Worm (Caenorhabditis elegans) whole organism, L1 larva: Measurements from ENCODE around the gene slcf-2.

Source experiments
- C34B4.2 ChIP-seq: sonication (generic microtip); optimal IDR thresholded peaks from 2 replicates; lab custom pipeline; 2017; ENCODE audit warnings: mild to moderate bottlenecking, missing genetic modification characterization, missing compliant biosample characterization
- F16B12.6 ChIP-seq: fragments of 150-350 bp; optimal IDR thresholded peaks from 2 replicates; lab custom pipeline; 2014; ENCODE audit warnings: missing biosample characterization, missing genetic modification characterization
- aha-1 ChIP-seq: fragments of 150-350 bp; optimal IDR thresholded peaks from 2 replicates; lab custom pipeline; 2014; ENCODE audit warnings: missing biosample characterization, missing genetic modification characterization
- alr-1 ChIP-seq: fragments of 200-800 bp; sonication (Bioruptor generic); optimal IDR thresholded peaks from 2 replicates; lab custom pipeline; 2018; ENCODE audit warnings: borderline replicate concordance, mild to moderate bottlenecking, missing genetic modification characterization, missing compliant biosample characterization
- ama-1 ChIP-seq: fragments of 150-350 bp; optimal IDR thresholded peaks from 2 replicates; lab custom pipeline; 2014
- ceh-63 ChIP-seq: fragments of 200-800 bp; sonication (Bioruptor generic); optimal IDR thresholded peaks from 2 replicates; lab custom pipeline; 2018; ENCODE audit warnings: mild to moderate bottlenecking, missing genetic modification characterization, missing compliant biosample characterization
- ceh-8 ChIP-seq: fragments of 200-800 bp; sonication (Bioruptor generic); optimal IDR thresholded peaks from 2 replicates; lab custom pipeline; 2018; ENCODE audit warnings: mild to moderate bottlenecking, missing genetic modification characterization, moderate library complexity, missing compliant biosample characterization
- ceh-82 ChIP-seq, 3 experiments: fragments of 150-350 bp in 1 of 3; sonication (generic microtip) in 2 of 3; optimal IDR thresholded peaks; 2 replicates each; lab custom pipeline; 2014 to 2017; ENCODE audit warnings: missing biosample characterization in 3 of 3, missing genetic modification characterization in 3 of 3
- ces-1 ChIP-seq: fragments of 150-350 bp; optimal IDR thresholded peaks from 2 replicates; lab custom pipeline; 2014; ENCODE audit warnings: missing biosample characterization, missing genetic modification reagents, missing genetic modification characterization
- dsc-1 ChIP-seq: sonication (generic microtip); optimal IDR thresholded peaks from 2 replicates; lab custom pipeline; 2016; ENCODE audit warnings: mild to moderate bottlenecking, missing genetic modification characterization, missing compliant biosample characterization
- efl-3 ChIP-seq: fragments of 200-800 bp; sonication (Bioruptor generic); optimal IDR thresholded peaks from 2 replicates; lab custom pipeline; 2018; ENCODE audit warnings: mild to moderate bottlenecking, missing genetic modification characterization, missing compliant biosample characterization
- egl-27 ChIP-seq, 2 experiments: fragments of 150-350 bp in 1 of 2; sonication (generic microtip); optimal IDR thresholded peaks; 3 replicates each; lab custom pipeline; 2017 to 2018; ENCODE audit warnings: missing biosample characterization in 2 of 2, missing genetic modification characterization in 2 of 2, missing genetic modification reagents in 2 of 2
- elt-2 ChIP-seq: sonication (generic microtip); optimal IDR thresholded peaks from 2 replicates; lab custom pipeline; 2016; ENCODE audit warnings: missing genetic modification characterization, mild to moderate bottlenecking, inconsistent platforms, missing compliant biosample characterization, missing genetic modification reagents
- fkh-4 ChIP-seq: sonication (generic microtip); optimal IDR thresholded peaks from 2 replicates; lab custom pipeline; 2016; ENCODE audit warnings: missing compliant biosample characterization, missing genetic modification characterization, borderline replicate concordance
- fkh-8 ChIP-seq: sonication (generic microtip); optimal IDR thresholded peaks from 2 replicates; lab custom pipeline; 2016; ENCODE audit warnings: mild to moderate bottlenecking, missing genetic modification characterization, missing compliant biosample characterization
- fos-1 ChIP-seq: fragments of 150-350 bp; optimal IDR thresholded peaks from 2 replicates; lab custom pipeline; 2014; ENCODE audit warnings: missing biosample characterization, missing genetic modification characterization
- grh-1 ChIP-seq: fragments of 200-800 bp; sonication (Bioruptor generic); IDR thresholded peaks from 2 replicates; pipeline ENCODE4 v1.3.6; 2022; ENCODE audit warnings: missing genetic modification reagents, missing genetic modification characterization, missing compliant biosample characterization
- irx-1 ChIP-seq: sonication (generic microtip); optimal IDR thresholded peaks from 2 replicates; lab custom pipeline; 2016; ENCODE audit warnings: missing genetic modification characterization, missing compliant biosample characterization
- isw-1 ChIP-seq: fragments of 200-800 bp; sonication (Bioruptor generic); IDR thresholded peaks from 2 replicates; pipeline ENCODE4 v1.3.6; 2022; ENCODE audit warnings: missing genetic modification characterization, missing compliant biosample characterization
- jun-1 ChIP-seq: fragments of 150-350 bp; optimal IDR thresholded peaks from 2 replicates; lab custom pipeline; 2014; ENCODE audit warnings: missing biosample characterization, missing genetic modification reagents, missing genetic modification characterization
- lin-13 ChIP-seq: fragments of 150-350 bp; optimal IDR thresholded peaks from 2 replicates; lab custom pipeline; 2014; ENCODE audit warnings: missing biosample characterization, missing genetic modification reagents, missing genetic modification characterization
- lin-35 ChIP-seq, 2 experiments: fragments of 150-350 bp; optimal IDR thresholded peaks; 2 replicates each; lab custom pipeline; 2014; ENCODE audit warnings: missing biosample characterization in 2 of 2, missing genetic modification characterization in 2 of 2, missing genetic modification reagents in 2 of 2
- lsy-2 ChIP-seq, 2 experiments: fragments of 150-350 bp; optimal IDR thresholded peaks; 2 replicates each; lab custom pipeline; 2014; ENCODE audit warnings: missing biosample characterization in 2 of 2, missing genetic modification characterization in 2 of 2
- mab-9 ChIP-seq: fragments of 200-800 bp; sonication (Bioruptor generic); IDR thresholded peaks from 2 replicates; pipeline ENCODE4 v1.3.6; 2022; ENCODE audit warnings: missing genetic modification reagents, missing genetic modification characterization, missing compliant biosample characterization
- mdl-1 ChIP-seq, 2 experiments: fragments of 150-350 bp; optimal IDR thresholded peaks; 2 replicates each; lab custom pipeline; 2014 to 2017; ENCODE audit warnings: missing biosample characterization in 2 of 2, missing genetic modification characterization in 2 of 2, inconsistent platforms in 1 of 2
- mep-1 ChIP-seq: fragments of 150-350 bp; optimal IDR thresholded peaks from 2 replicates; lab custom pipeline; 2014; ENCODE audit warnings: missing biosample characterization, missing genetic modification characterization
- nhr-12 ChIP-seq: sonication (generic microtip); optimal IDR thresholded peaks from 2 replicates; lab custom pipeline; 2017; ENCODE audit warnings: missing biosample characterization, missing genetic modification characterization
- nhr-20 ChIP-seq: sonication (generic microtip); optimal IDR thresholded peaks from 2 replicates; lab custom pipeline; 2016; ENCODE audit warnings: mild to moderate bottlenecking, missing genetic modification characterization, missing compliant biosample characterization
- nhr-237 ChIP-seq: fragments of 150-350 bp; optimal IDR thresholded peaks from 2 replicates; lab custom pipeline; 2014; ENCODE audit warnings: missing biosample characterization, missing genetic modification characterization
- nhr-47 ChIP-seq: sonication (generic microtip); optimal IDR thresholded peaks from 2 replicates; lab custom pipeline; 2016; ENCODE audit warnings: mild to moderate bottlenecking, missing genetic modification characterization, moderate library complexity, missing compliant biosample characterization
- nhr-71 ChIP-seq: sonication (generic microtip); optimal IDR thresholded peaks from 2 replicates; lab custom pipeline; 2016; ENCODE audit warnings: mild to moderate bottlenecking, missing genetic modification characterization, moderate library complexity, missing compliant biosample characterization
- nhr-76 ChIP-seq: sonication (generic microtip); optimal IDR thresholded peaks from 2 replicates; lab custom pipeline; 2017; ENCODE audit warnings: missing biosample characterization, missing genetic modification characterization
- nhr-77 ChIP-seq: fragments of 150-350 bp; optimal IDR thresholded peaks from 2 replicates; lab custom pipeline; 2014; ENCODE audit warnings: missing biosample characterization, missing genetic modification characterization
- nhr-84 ChIP-seq: sonication (generic microtip); optimal IDR thresholded peaks from 2 replicates; lab custom pipeline; 2017; ENCODE audit warnings: missing biosample characterization, missing genetic modification characterization
- nhr-85 ChIP-seq: sonication (generic microtip); peaks from one replicate; lab custom pipeline; 2016; ENCODE audit warnings: missing genetic modification characterization, inconsistent platforms, missing compliant biosample characterization
- pag-3 ChIP-seq: sonication (generic microtip); optimal IDR thresholded peaks from 2 replicates; lab custom pipeline; 2017; ENCODE audit warnings: missing genetic modification characterization, mild to moderate bottlenecking, missing compliant biosample characterization, antibody characterized with exemption, borderline replicate concordance; ENCODE audit not compliant: insufficient read depth
- pax-3 ChIP-seq: fragments of 200-800 bp; sonication (Bioruptor generic); optimal IDR thresholded peaks from 2 replicates; lab custom pipeline; 2018; ENCODE audit warnings: mild to moderate bottlenecking, missing genetic modification characterization, moderate library complexity, missing compliant biosample characterization
- pqm-1 ChIP-seq: sonication (generic microtip); optimal IDR thresholded peaks from 3 replicates; lab custom pipeline; 2017; ENCODE audit warnings: missing biosample characterization, missing genetic modification characterization
- snpc-4 ChIP-seq: fragments of 150-350 bp; optimal IDR thresholded peaks from 2 replicates; lab custom pipeline; 2014; ENCODE audit warnings: missing biosample characterization, missing genetic modification characterization
- snu-23 ChIP-seq: sonication (generic microtip); optimal IDR thresholded peaks from 2 replicates; lab custom pipeline; 2016; ENCODE audit warnings: missing genetic modification characterization, missing compliant biosample characterization
- sptf-1 ChIP-seq: fragments of 150-350 bp; optimal IDR thresholded peaks from 2 replicates; lab custom pipeline; 2014; ENCODE audit warnings: missing biosample characterization, missing genetic modification characterization
- sup-37 ChIP-seq: fragments of 200-800 bp; sonication (Bioruptor generic); optimal IDR thresholded peaks from 2 replicates; lab custom pipeline; 2018; ENCODE audit warnings: mild to moderate bottlenecking, missing genetic modification characterization, missing compliant biosample characterization
- swsn-7 ChIP-seq: sonication (generic microtip); optimal IDR thresholded peaks from 2 replicates; lab custom pipeline; 2016; ENCODE audit warnings: missing genetic modification characterization, missing compliant biosample characterization
- unc-130 ChIP-seq: fragments of 150-350 bp; optimal IDR thresholded peaks from 2 replicates; lab custom pipeline; 2017; ENCODE audit warnings: missing biosample characterization, missing genetic modification characterization, inconsistent platforms
- unc-62 ChIP-seq: fragments of 150-350 bp; optimal IDR thresholded peaks from 2 replicates; lab custom pipeline; 2014; ENCODE audit warnings: missing biosample characterization, missing genetic modification reagents, missing genetic modification characterization
- unc-98 ChIP-seq: fragments of 200-800 bp; sonication (Bioruptor generic); IDR thresholded peaks from 2 replicates; pipeline ENCODE4 v1.3.6; 2022; ENCODE audit warnings: missing genetic modification characterization, missing compliant biosample characterization
- ztf-11 ChIP-seq, 2 experiments: sonication (generic microtip); optimal IDR thresholded peaks; 2 replicates each; lab custom pipeline; 2016 to 2017; ENCODE audit warnings: missing genetic modification characterization in 2 of 2, missing biosample characterization in 1 of 2, missing compliant biosample characterization in 1 of 2

slcf-2 gene

DNA sequence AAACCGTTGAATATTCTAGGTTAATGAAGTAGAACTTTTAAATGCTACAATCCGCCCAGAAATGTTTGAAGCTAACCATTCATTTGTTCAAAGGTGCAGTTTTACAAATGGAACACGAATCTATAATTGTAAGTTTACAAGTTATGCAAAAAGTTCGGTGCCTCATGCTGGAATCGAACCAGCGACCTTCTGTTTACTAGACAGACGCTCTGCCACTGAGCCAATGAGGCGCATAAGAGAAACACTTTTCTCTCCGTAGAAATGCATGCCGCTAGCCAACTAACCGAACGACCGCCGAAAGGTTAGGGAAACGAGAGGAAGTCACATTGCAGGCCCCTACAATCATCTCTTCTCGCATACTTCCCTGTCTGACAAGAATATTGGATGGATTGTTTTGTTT is 22.4 kb upstream of the slcf-2 start (continued):
- TF ChIP-seq aha-1 (tag; lab: Kevin White, UChicago) (no peak), nhr-20 (tag; lab: Kevin White, UChicago) (peak; percentile 76), nhr-85 (tag; lab: Kevin White, UChicago) (peak; percentile 66), snpc-4 (tag; lab: Kevin White, UChicago) (peak; percentile 14), fos-1 (peak; percentile 49), ceh-8 (GFP tag; lab: Kevin White, UChicago) (peak; percentile 43), alr-1 (tag; lab: Kevin White, UChicago) (no peak), egl-27 (tag; optimal IDR thresholded peaks at IDR 0.05; lab: Kevin White, UChicago) (no peak), efl-3 (no peak), ceh-63 (no peak), unc-62 (no peak), fkh-4 (tag; lab: Kevin White, UChicago) (no peak), jun-1 (tag; lab: Kevin White, UChicago) (peak; percentile 69), fkh-8 (peak; percentile 68), mab-9 (GFP tag; lab: Robert Waterston, UW) (0 out of 2 replicates have a peak, but pooled peaks have one; percentile 45), ztf-11 (tag; optimal IDR thresholded peaks at IDR 0.05; lab: Kevin White, UChicago) (no peak), nhr-84 (tag; lab: Kevin White, UChicago) (no peak), nhr-76 (tag; lab: Kevin White, UChicago) (peak; percentile 14), snu-23 (GFP tag; lab: Kevin White, UChicago) (peak; percentile 83), unc-130 (peak; percentile 11), nhr-237 (tag; lab: Kevin White, UChicago) (peak; percentile 37), pqm-1 (tag; lab: Kevin White, UChicago) (no peak), lin-35 (GFP tag; optimal IDR thresholded peaks at IDR 0.05; lab: Kevin White, UChicago) (peak; percentile 49 to 70), sup-37 (no peak), F16B12.6 (tag; lab: Kevin White, UChicago) (no peak), nhr-47 (peak; percentile 80), dsc-1 (tag; lab: Kevin White, UChicago) (peak; percentile 74), unc-98 (0 out of 2 replicates have a peak, but pooled peaks have one; percentile 23), pag-3 (tag; lab: Kevin White, UChicago) (no peak), mep-1 (tag; lab: Kevin White, UChicago) (peak; percentile 64), isw-1 (peak; percentile 38), pax-3 (tag; lab: Kevin White, UChicago) (no peak), swsn-7 (tag; lab: Kevin White, UChicago) (peak; percentile 71), C34B4.2 (tag; lab: Kevin White, UChicago) (no peak), grh-1 (peak; percentile 20; the same call in 1 of the 2 replicates), nhr-71 (tag; lab: Kevin White, UChicago) (peak; percentile 75), ceh-82 (tag; optimal IDR thresholded peaks at IDR 0.05; lab: Kevin White, UChicago) (peak; percentile 36 to 75 (median 65)), irx-1 (peak; percentile 56), mdl-1 (tag; optimal IDR thresholded peaks at IDR 0.05; lab: Kevin White, UChicago) (peak in 1 of 2 experiments; percentile 68), lsy-2 (tag; optimal IDR thresholded peaks at IDR 0.05; lab: Kevin White, UChicago) (peak; percentile 30 to 67), lin-13 (GFP tag; lab: Kevin White, UChicago) (peak; percentile 5), ama-1 (lab: Kevin White, UChicago) (no peak), elt-2 (peak; percentile 19), nhr-12 (tag; lab: Kevin White, UChicago) (no peak), sptf-1 (tag; lab: Kevin White, UChicago) (no peak), ces-1 (GFP tag; lab: Kevin White, UChicago) (no peak), nhr-77 (peak; percentile 74)
